Fruit fly (Drosophila melanogaster) whole organism, embryonic: ENCODE measurements around the gene CG4611.

ENCODE experiments used
- Abd-B ChIP-seq: fragments of 200-800 bp; sonication (Bioruptor generic); optimal IDR thresholded peaks from 2 replicates; lab custom pipeline; 2018; ENCODE audit warnings: missing biosample characterization, mild to moderate bottlenecking, missing genetic modification characterization, moderate library complexity
- CG10209 ChIP-seq: fragments of 200-800 bp; sonication (Bioruptor generic); optimal IDR thresholded peaks from 3 replicates; lab custom pipeline; 2017; ENCODE audit warnings: missing biosample characterization, mild to moderate bottlenecking, missing genetic modification characterization, missing genetic modification reagents
- CG11456 ChIP-seq: fragments of 200-800 bp; sonication (Bioruptor generic); IDR thresholded peaks from 3 replicates; pipeline ENCODE4 v1.3.6; 2022; ENCODE audit warnings: missing biosample characterization, missing genetic modification characterization
- CG12071 ChIP-seq: fragments of 200-800 bp; sonication (Bioruptor generic); optimal IDR thresholded peaks from 3 replicates; lab custom pipeline; 2018; ENCODE audit warnings: missing biosample characterization, mild to moderate bottlenecking, missing genetic modification characterization
- CG12659 ChIP-seq: fragments of 200-800 bp; sonication (Bioruptor generic); optimal IDR thresholded peaks from 3 replicates; lab custom pipeline; 2017; ENCODE audit warnings: mild to moderate bottlenecking, missing biosample characterization, missing genetic modification reagents, missing genetic modification characterization
- CG13123 ChIP-seq: fragments of 200-800 bp; sonication (Bioruptor generic); optimal IDR thresholded peaks from 2 replicates; lab custom pipeline; 2016; ENCODE audit warnings: missing biosample characterization, missing genetic modification characterization
- CG13287 ChIP-seq: fragments of 200-800 bp; sonication (Bioruptor generic); IDR thresholded peaks from 2 replicates; pipeline ENCODE4 v1.3.6; 2022; ENCODE audit warnings: missing biosample characterization, missing genetic modification characterization; ENCODE audit not compliant: partially characterized antibody
- CG14710 ChIP-seq: fragments of 200-800 bp; sonication (Bioruptor generic); optimal IDR thresholded peaks from 3 replicates; lab custom pipeline; 2019; ENCODE audit warnings: missing biosample characterization, mild to moderate bottlenecking, missing genetic modification characterization, moderate library complexity
- CG14860 ChIP-seq: fragments of 200-800 bp; sonication (Bioruptor generic); IDR thresholded peaks from 3 replicates; pipeline ENCODE4 v1.3.6; 2022; ENCODE audit warnings: missing biosample characterization, missing genetic modification characterization; ENCODE audit not compliant: partially characterized antibody
- CG14965 ChIP-seq: fragments of 200-800 bp; sonication (Bioruptor generic); optimal IDR thresholded peaks from 2 replicates; lab custom pipeline; 2016; ENCODE audit warnings: missing biosample characterization, missing genetic modification characterization, borderline replicate concordance
- CG15011 ChIP-seq: fragments of 200-800 bp; sonication (Bioruptor generic); optimal IDR thresholded peaks from 3 replicates; lab custom pipeline; 2018; ENCODE audit warnings: missing biosample characterization, mild to moderate bottlenecking, missing genetic modification characterization
- CG1603 ChIP-seq: fragments of 200-800 bp; sonication (Bioruptor generic); optimal IDR thresholded peaks from 2 replicates; lab custom pipeline; 2019; ENCODE audit warnings: missing biosample characterization, mild to moderate bottlenecking, missing genetic modification characterization, moderate library complexity
- CG17568 ChIP-seq: fragments of 200-800 bp; sonication (Bioruptor generic); optimal IDR thresholded peaks from 2 replicates; lab custom pipeline; 2018; ENCODE audit warnings: missing biosample characterization, mild to moderate bottlenecking, missing genetic modification characterization, moderate library complexity
- CG17802 ChIP-seq: fragments of 200-800 bp; sonication (Bioruptor generic); optimal IDR thresholded peaks from 2 replicates; lab custom pipeline; 2018; ENCODE audit warnings: missing biosample characterization, mild to moderate bottlenecking, missing genetic modification characterization, moderate library complexity
- CG2116 ChIP-seq: fragments of 200-800 bp; sonication (Bioruptor generic); optimal IDR thresholded peaks from 3 replicates; lab custom pipeline; 2018; ENCODE audit warnings: missing biosample characterization, mild to moderate bottlenecking, missing genetic modification characterization
- CG2875 ChIP-seq: fragments of 200-800 bp; sonication (Bioruptor generic); optimal IDR thresholded peaks from 2 replicates; lab custom pipeline; 2017; ENCODE audit warnings: missing biosample characterization, mild to moderate bottlenecking, missing genetic modification characterization, missing genetic modification reagents
- CG31365 ChIP-seq: fragments of 200-800 bp; sonication (Bioruptor generic); optimal IDR thresholded peaks from 2 replicates; lab custom pipeline; 2018; ENCODE audit warnings: missing biosample characterization, mild to moderate bottlenecking, missing genetic modification characterization
- CG4707 ChIP-seq: fragments of 200-800 bp; sonication (Bioruptor generic); optimal IDR thresholded peaks from 2 replicates; lab custom pipeline; 2018; ENCODE audit warnings: missing biosample characterization, mild to moderate bottlenecking, missing genetic modification characterization, moderate library complexity
- CG6254 ChIP-seq: fragments of 200-800 bp; sonication (Bioruptor generic); optimal IDR thresholded peaks from 3 replicates; lab custom pipeline; 2017; ENCODE audit warnings: mild to moderate bottlenecking, missing biosample characterization, missing genetic modification reagents, missing genetic modification characterization
- CG7839 ChIP-seq: fragments of 200-800 bp; sonication (Bioruptor generic); optimal IDR thresholded peaks from 3 replicates; lab custom pipeline; 2018; ENCODE audit warnings: missing biosample characterization, mild to moderate bottlenecking, missing genetic modification characterization, moderate library complexity
- CG8359 ChIP-seq: fragments of 200-800 bp; sonication (Bioruptor generic); optimal IDR thresholded peaks from 2 replicates; lab custom pipeline; 2017; ENCODE audit warnings: missing biosample characterization, mild to moderate bottlenecking, missing genetic modification characterization, borderline replicate concordance
- CG8765 ChIP-seq: fragments of 200-800 bp; sonication (Bioruptor generic); IDR thresholded peaks from 2 replicates; pipeline ENCODE4 v1.3.6; 2022; ENCODE audit warnings: missing biosample characterization, missing genetic modification characterization
- CHES-1-like ChIP-seq: fragments of 200-800 bp; sonication (Bioruptor generic); optimal IDR thresholded peaks from 2 replicates; lab custom pipeline; 2016; ENCODE audit warnings: missing biosample characterization, missing genetic modification characterization
- D ChIP-seq, 2 experiments: fragments of 200-800 bp in 1 of 2; fragments of >200 bp in 1 of 2; sonication (Bioruptor generic) in 1 of 2; optimal IDR thresholded peaks; 2 replicates in 1 of 2; 3 replicates in 1 of 2; lab custom pipeline; 2017; ENCODE audit warnings: mild to moderate bottlenecking in 1 of 2, missing biosample characterization in 1 of 2, missing genetic modification characterization in 1 of 2, missing genetic modification reagents in 1 of 2
- Dip2 ChIP-seq: fragments of 200-800 bp; sonication (Bioruptor generic); IDR thresholded peaks from 2 replicates; pipeline ENCODE4 v1.3.6; 2022; ENCODE audit warnings: missing biosample characterization, missing genetic modification characterization
- E2f2 ChIP-seq: fragments of 200-800 bp; sonication (Bioruptor generic); IDR thresholded peaks from 2 replicates; pipeline ENCODE4 v1.3.6; 2022; ENCODE audit warnings: missing biosample characterization, missing genetic modification characterization
- Gug ChIP-seq: fragments of 200-800 bp; sonication (Bioruptor generic); IDR thresholded peaks from 4 replicates; pipeline ENCODE4 v1.3.6; 2022; ENCODE audit warnings: missing biosample characterization, missing genetic modification characterization
- Hmx ChIP-seq: fragments of 200-800 bp; sonication (Bioruptor generic); optimal IDR thresholded peaks from 2 replicates; lab custom pipeline; 2016; ENCODE audit warnings: missing biosample characterization, missing genetic modification characterization
- Hr78 ChIP-seq, 2 experiments: fragments of 200-800 bp in 1 of 2; fragments of >200 bp in 1 of 2; sonication (Bioruptor generic) in 1 of 2; optimal IDR thresholded peaks; 2 replicates each; lab custom pipeline; 2017 to 2019; ENCODE audit warnings: missing biosample characterization in 2 of 2, missing genetic modification characterization in 2 of 2, mild to moderate bottlenecking in 1 of 2, moderate library complexity in 1 of 2
- Jarid2 ChIP-seq: fragments of 200-800 bp; sonication (Bioruptor generic); optimal IDR thresholded peaks from 3 replicates; lab custom pipeline; 2017; ENCODE audit warnings: mild to moderate bottlenecking, missing biosample characterization, missing genetic modification reagents, missing genetic modification characterization
- Lpt ChIP-seq: fragments of >200 bp; optimal IDR thresholded peaks from 2 replicates; lab custom pipeline; 2018; ENCODE audit warnings: missing biosample characterization, missing genetic modification characterization
- NFAT ChIP-seq: fragments of 200-800 bp; sonication (Bioruptor generic); IDR thresholded peaks from 2 replicates; pipeline ENCODE4 v1.3.6; 2022; ENCODE audit warnings: missing biosample characterization, missing genetic modification characterization
- ase ChIP-seq: fragments of 200-800 bp; sonication (Bioruptor generic); IDR thresholded peaks from 3 replicates; pipeline ENCODE4 v1.3.6; 2022; ENCODE audit warnings: missing biosample characterization, missing genetic modification characterization
- cato ChIP-seq: fragments of 200-800 bp; sonication (Bioruptor generic); optimal IDR thresholded peaks from 2 replicates; lab custom pipeline; 2016; ENCODE audit warnings: missing biosample characterization, missing genetic modification characterization, borderline replicate concordance
- crol ChIP-seq: fragments of 200-800 bp; sonication (Bioruptor generic); IDR thresholded peaks from 2 replicates; pipeline ENCODE4 v1.3.6; 2022; ENCODE audit warnings: missing biosample characterization, missing genetic modification characterization
- emc ChIP-seq: fragments of 200-800 bp; sonication (Bioruptor generic); optimal IDR thresholded peaks from 2 replicates; lab custom pipeline; 2016; ENCODE audit warnings: missing biosample characterization, missing genetic modification characterization
- gt ChIP-seq: fragments of 200-800 bp; sonication (Bioruptor generic); IDR thresholded peaks from 2 replicates; pipeline ENCODE4 v1.3.6; 2022; ENCODE audit warnings: missing biosample characterization, missing genetic modification characterization
- her ChIP-seq: fragments of 200-800 bp; sonication (Bioruptor generic); optimal IDR thresholded peaks from 2 replicates; lab custom pipeline; 2016; ENCODE audit warnings: missing biosample characterization, missing genetic modification characterization
- mirr ChIP-seq: fragments of 200-800 bp; sonication (Bioruptor generic); optimal IDR thresholded peaks from 3 replicates; lab custom pipeline; 2018; ENCODE audit warnings: missing biosample characterization, mild to moderate bottlenecking, missing genetic modification characterization
- nerfin-1 ChIP-seq: fragments of 200-800 bp; sonication (Bioruptor generic); optimal IDR thresholded peaks from 3 replicates; lab custom pipeline; 2019; ENCODE audit warnings: missing biosample characterization, mild to moderate bottlenecking, missing genetic modification characterization, moderate library complexity
- prd ChIP-seq, 3 experiments: fragments of >200 bp in 2 of 3; fragments of 200-800 bp in 1 of 3; sonication (Bioruptor generic) in 1 of 3; optimal IDR thresholded peaks in 2 of 3; IDR thresholded peaks in 1 of 3; 2 replicates in 2 of 3; 3 replicates in 1 of 3; pipeline versions ENCODE4 v1.3.6 to Lab custom; 2017 to 2022; ENCODE audit warnings: missing biosample characterization in 1 of 3, missing genetic modification characterization in 1 of 3
- salm ChIP-seq: fragments of 200-800 bp; sonication (Bioruptor generic); optimal IDR thresholded peaks from 2 replicates; lab custom pipeline; 2018; ENCODE audit warnings: missing biosample characterization, mild to moderate bottlenecking, missing genetic modification characterization
- slou ChIP-seq: fragments of 200-800 bp; sonication (Bioruptor generic); optimal IDR thresholded peaks from 3 replicates; lab custom pipeline; 2016; ENCODE audit warnings: missing biosample characterization, missing genetic modification characterization
- tin ChIP-seq: fragments of 200-800 bp; sonication (Bioruptor generic); optimal IDR thresholded peaks from 3 replicates; lab custom pipeline; 2016; ENCODE audit warnings: missing biosample characterization, missing genetic modification characterization
- tup ChIP-seq: fragments of 200-800 bp; sonication (Bioruptor generic); optimal IDR thresholded peaks from 2 replicates; lab custom pipeline; 2016; ENCODE audit warnings: missing biosample characterization, mild to moderate bottlenecking, missing genetic modification characterization, moderate library complexity
- unpg ChIP-seq: fragments of 200-800 bp; sonication (Bioruptor generic); optimal IDR thresholded peaks from 3 replicates; lab custom pipeline; 2018; ENCODE audit warnings: missing biosample characterization, mild to moderate bottlenecking, missing genetic modification characterization, moderate library complexity
- zen ChIP-seq: fragments of 200-800 bp; sonication (Bioruptor generic); optimal IDR thresholded peaks from 3 replicates; lab custom pipeline; 2018; ENCODE audit warnings: missing biosample characterization, mild to moderate bottlenecking, missing genetic modification characterization, moderate library complexity
- zfh1 ChIP-seq: fragments of 200-800 bp; sonication (Bioruptor generic); IDR thresholded peaks from 3 replicates; pipeline ENCODE4 v1.3.6; 2022; ENCODE audit warnings: missing biosample characterization, missing genetic modification characterization

Gene CG4611

dm6 chr3L:5133704-5134430 lies 2.3 kb upstream of the CG4611 start, which contains the start of gene Yod1 (continued):
- TF ChIP-seq CG14710 (tag; lab: Kevin White, UChicago): peak; percentile 78
- no peak for TF ChIP-seq zfh1 (GFP tag; lab: Robert Waterston, UW)
- TF ChIP-seq gt: no peak
- TF ChIP-seq zen (tag; lab: Kevin White, UChicago): peak; percentile 1
- TF ChIP-seq mirr (GFP tag; lab: Kevin White, UChicago): no peak
- no peak for TF ChIP-seq CG6254 (GFP tag; lab: Kevin White, UChicago)
- peak; percentile 62; the same call in 1 of the 3 replicates for TF ChIP-seq CG14860 (GFP tag; lab: Robert Waterston, UW)
- no peak for TF ChIP-seq tin (GFP tag; lab: Kevin White, UChicago)
- TF ChIP-seq crol: no peak
- TF ChIP-seq D (optimal IDR thresholded peaks at IDR 0.05; lab: Kevin White, UChicago): no peak
- TF ChIP-seq D (GFP tag; optimal IDR thresholded peaks at IDR 0.05; lab: Kevin White, UChicago): no peak
- TF ChIP-seq CG17802 (tag; lab: Kevin White, UChicago): no peak
- TF ChIP-seq Abd-B (GFP tag; lab: Kevin White, UChicago): no peak
- no peak for TF ChIP-seq CHES-1-like
- TF ChIP-seq prd (optimal IDR thresholded peaks at IDR 0.05; lab: Kevin White, UChicago): no peak
- no peak for TF ChIP-seq prd (GFP tag; IDR thresholded peaks at IDR 0.05; lab: Robert Waterston, UW)
- TF ChIP-seq unpg: no peak
- no peak for TF ChIP-seq Hmx (GFP tag; lab: Kevin White, UChicago)
- TF ChIP-seq E2f2 (GFP tag; lab: Robert Waterston, UW): peak; percentile 98
- TF ChIP-seq her (GFP tag; lab: Kevin White, UChicago): no peak
- no peak for TF ChIP-seq emc (GFP tag; lab: Kevin White, UChicago)
- TF ChIP-seq CG4707: no peak
- peak; percentile 93 for TF ChIP-seq CG2116 (GFP tag; lab: Kevin White, UChicago)
- TF ChIP-seq CG17568 (GFP tag; lab: Kevin White, UChicago): no peak
- TF ChIP-seq tup: no peak
- no peak for TF ChIP-seq CG8359 (GFP tag; lab: Kevin White, UChicago)
- TF ChIP-seq CG11456: no peak
- no peak for TF ChIP-seq Lpt (GFP tag; lab: Kevin White, UChicago)
- TF ChIP-seq CG13287 (GFP tag; lab: Robert Waterston, UW): peak; percentile 83
- TF ChIP-seq CG15011 (GFP tag; lab: Kevin White, UChicago): no peak
- TF ChIP-seq CG8765 (GFP tag; lab: Robert Waterston, UW): no peak
- no peak for TF ChIP-seq CG13123 (GFP tag; lab: Kevin White, UChicago)
- peak in 1 of 2 experiments; percentile 65 for TF ChIP-seq Hr78 (GFP tag; optimal IDR thresholded peaks at IDR 0.05; lab: Kevin White, UChicago)
- no peak for TF ChIP-seq ase (GFP tag; lab: Robert Waterston, UW)
- TF ChIP-seq Dip2: no peak
- no peak for TF ChIP-seq CG2875
- TF ChIP-seq Jarid2: no peak
- TF ChIP-seq CG1603 (tag; lab: Kevin White, UChicago): no peak
- TF ChIP-seq CG12071 (GFP tag; lab: Kevin White, UChicago): no peak
- no peak for TF ChIP-seq CG7839 (tag; lab: Kevin White, UChicago)
- no peak for TF ChIP-seq CG31365 (tag; lab: Kevin White, UChicago)
- no peak for TF ChIP-seq NFAT (GFP tag; lab: Robert Waterston, UW)
- TF ChIP-seq CG10209 (GFP tag; lab: Kevin White, UChicago): no peak
- no peak for TF ChIP-seq CG14965 (GFP tag; lab: Kevin White, UChicago)
- no peak for TF ChIP-seq salm (tag; lab: Kevin White, UChicago)
- TF ChIP-seq cato (GFP tag; lab: Kevin White, UChicago): no peak
- TF ChIP-seq nerfin-1 (tag; lab: Kevin White, UChicago): no peak
- TF ChIP-seq Gug: no peak
- TF ChIP-seq slou (GFP tag; lab: Kevin White, UChicago): no peak
- TF ChIP-seq CG12659 (GFP tag; lab: Kevin White, UChicago): peak; percentile 57
